Worm (Caenorhabditis elegans) whole organism, late embryonic: Measurements from ENCODE around the gene klp-7.

Experiments used
- ama-1 ChIP-seq: fragments of 150-350 bp; optimal IDR thresholded peaks from 2 replicates; lab custom pipeline; 2014
- ceh-9 ChIP-seq: sonication (generic microtip); optimal IDR thresholded peaks from 2 replicates; lab custom pipeline; 2016; ENCODE audit warnings: mild to moderate bottlenecking, missing genetic modification characterization, inconsistent platforms, missing compliant biosample characterization
- fkh-6 ChIP-seq: sonication (generic microtip); optimal IDR thresholded peaks from 2 replicates; lab custom pipeline; 2016; ENCODE audit warnings: missing genetic modification characterization, missing compliant biosample characterization
- hlh-13 ChIP-seq: fragments of 200-800 bp; sonication (Bioruptor generic); optimal IDR thresholded peaks from 2 replicates; lab custom pipeline; 2018; ENCODE audit warnings: mild to moderate bottlenecking, missing genetic modification characterization, missing compliant biosample characterization
- hlh-30 ChIP-seq: sonication (generic microtip); optimal IDR thresholded peaks from 2 replicates; lab custom pipeline; 2017; ENCODE audit warnings: antibody characterized with exemption, missing genetic modification characterization, missing compliant biosample characterization; ENCODE audit not compliant: insufficient read depth
- nfya-1 ChIP-seq: sonication (generic microtip); optimal IDR thresholded peaks from 2 replicates; lab custom pipeline; 2017; ENCODE audit warnings: missing genetic modification characterization, mild to moderate bottlenecking, missing compliant biosample characterization, antibody characterized with exemption, moderate library complexity
- nhr-11 ChIP-seq: fragments of 150-350 bp; optimal IDR thresholded peaks from 2 replicates; lab custom pipeline; 2014; ENCODE audit warnings: missing biosample characterization, missing genetic modification characterization
- pha-4 ChIP-seq: fragments of 150-350 bp; optimal IDR thresholded peaks from 2 replicates; lab custom pipeline; 2018; ENCODE audit warnings: missing biosample characterization, missing genetic modification reagents, missing genetic modification characterization
- pqm-1 ChIP-seq: sonication (generic microtip); optimal IDR thresholded peaks from 2 replicates; lab custom pipeline; 2016; ENCODE audit warnings: missing genetic modification characterization, missing compliant biosample characterization
- rnt-1 ChIP-seq: sonication (generic microtip); optimal IDR thresholded peaks from 2 replicates; lab custom pipeline; 2016; ENCODE audit warnings: missing genetic modification characterization, missing compliant biosample characterization
- sox-4 ChIP-seq: sonication (generic microtip); optimal IDR thresholded peaks from 2 replicates; lab custom pipeline; 2017; ENCODE audit warnings: mild to moderate bottlenecking, missing genetic modification characterization, inconsistent platforms, missing compliant biosample characterization
- tbx-2 ChIP-seq: sonication (generic microtip); optimal IDR thresholded peaks from 2 replicates; lab custom pipeline; 2016; ENCODE audit warnings: missing genetic modification characterization, missing compliant biosample characterization
- unc-86 ChIP-seq: sonication (generic microtip); optimal IDR thresholded peaks from 2 replicates; lab custom pipeline; 2016; ENCODE audit warnings: missing genetic modification characterization, missing compliant biosample characterization

DNA sequence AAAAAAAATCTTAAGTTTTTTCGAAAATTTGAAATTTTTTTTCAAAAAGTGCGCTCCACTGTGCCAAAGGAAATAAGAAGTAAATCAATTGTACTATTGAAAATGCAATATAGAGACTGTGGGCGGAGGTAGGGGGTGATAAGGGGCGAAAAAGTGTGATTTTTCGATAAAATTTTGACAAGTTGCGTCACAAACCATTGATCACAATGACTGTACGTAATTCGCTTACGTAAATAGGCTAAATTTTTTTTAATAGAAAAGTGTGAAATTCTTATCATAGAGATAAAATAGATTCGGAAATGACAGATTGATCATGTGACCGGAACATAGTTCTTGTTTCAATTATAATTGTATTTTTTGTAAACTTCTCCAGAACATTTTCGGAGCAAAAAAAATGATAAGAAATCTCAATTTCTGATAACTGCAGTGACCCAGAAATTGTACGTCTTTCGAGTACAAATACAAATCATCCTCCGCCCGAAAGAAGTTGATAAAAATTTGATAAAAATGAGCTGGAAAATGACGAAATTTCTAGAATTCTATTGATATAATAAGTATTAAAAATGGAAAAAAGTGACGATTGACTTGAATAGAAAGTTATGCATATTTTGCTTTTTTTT lies 16.9 kb downstream of the klp-7 start:
- TF ChIP-seq ama-1 (lab: Kevin White, UChicago) (no peak), hlh-30 (tag; lab: Kevin White, UChicago) (no peak), pqm-1 (tag; lab: Kevin White, UChicago) (no peak), nhr-11 (tag; lab: Kevin White, UChicago) (no peak), ceh-9 (tag; lab: Kevin White, UChicago) (no peak), rnt-1 (tag; lab: Kevin White, UChicago) (no peak), sox-4 (tag; lab: Kevin White, UChicago) (no peak), tbx-2 (tag; lab: Kevin White, UChicago) (no peak), hlh-13 (GFP tag; lab: Kevin White, UChicago) (no peak), pha-4 (tag; lab: Kevin White, UChicago) (no peak), fkh-6 (no peak), unc-86 (tag; lab: Kevin White, UChicago) (no peak), nfya-1 (no peak)
